Worm (Caenorhabditis elegans) whole organism, late embryonic: ENCODE results near the gene rpl-36.

Experiments
- ama-1 ChIP-seq: fragments of 150-350 bp; optimal IDR thresholded peaks from 2 replicates; lab custom pipeline; 2014
- ceh-22 ChIP-seq: sonication (generic microtip); optimal IDR thresholded peaks from 2 replicates; lab custom pipeline; 2017; ENCODE audit warnings: missing biosample characterization, missing genetic modification characterization
- ceh-9 ChIP-seq: sonication (generic microtip); optimal IDR thresholded peaks from 2 replicates; lab custom pipeline; 2016; ENCODE audit warnings: mild to moderate bottlenecking, missing genetic modification characterization, inconsistent platforms, missing compliant biosample characterization
- dve-1 ChIP-seq: sonication (generic microtip); optimal IDR thresholded peaks from 2 replicates; lab custom pipeline; 2017; ENCODE audit warnings: antibody characterized with exemption, mild to moderate bottlenecking, missing genetic modification characterization, missing compliant biosample characterization
- ets-4 ChIP-seq: sonication (generic microtip); optimal IDR thresholded peaks from 2 replicates; lab custom pipeline; 2016; ENCODE audit warnings: missing genetic modification characterization, missing compliant biosample characterization
- gmeb-2 ChIP-seq: sonication (generic microtip); optimal IDR thresholded peaks from 2 replicates; lab custom pipeline; 2016; ENCODE audit warnings: missing genetic modification characterization, inconsistent platforms, missing compliant biosample characterization
- lin-11 ChIP-seq: fragments of 200-800 bp; sonication (Bioruptor generic); optimal IDR thresholded peaks from 2 replicates; lab custom pipeline; 2018; ENCODE audit warnings: mild to moderate bottlenecking, missing genetic modification characterization, missing compliant biosample characterization
- madf-2 ChIP-seq: sonication (generic microtip); optimal IDR thresholded peaks from 2 replicates; lab custom pipeline; 2017; ENCODE audit warnings: missing genetic modification characterization, missing compliant biosample characterization
- nfya-1 ChIP-seq: sonication (generic microtip); optimal IDR thresholded peaks from 2 replicates; lab custom pipeline; 2017; ENCODE audit warnings: missing genetic modification characterization, mild to moderate bottlenecking, missing compliant biosample characterization, antibody characterized with exemption, moderate library complexity
- odd-2 ChIP-seq: sonication (generic microtip); optimal IDR thresholded peaks from 2 replicates; lab custom pipeline; 2017; ENCODE audit warnings: antibody characterized with exemption, mild to moderate bottlenecking, missing genetic modification characterization, missing compliant biosample characterization
- pat-9 ChIP-seq: fragments of 200-800 bp; sonication (Bioruptor generic); optimal IDR thresholded peaks from 2 replicates; lab custom pipeline; 2018; ENCODE audit warnings: mild to moderate bottlenecking, missing genetic modification characterization, moderate library complexity, missing compliant biosample characterization
- pha-4 ChIP-seq: fragments of 150-350 bp; optimal IDR thresholded peaks from 2 replicates; lab custom pipeline; 2018; ENCODE audit warnings: missing biosample characterization, missing genetic modification reagents, missing genetic modification characterization
- pros-1 ChIP-seq: fragments of 150-350 bp; optimal IDR thresholded peaks from 2 replicates; lab custom pipeline; 2014; ENCODE audit warnings: missing biosample characterization, missing genetic modification reagents, missing genetic modification characterization

DNA sequence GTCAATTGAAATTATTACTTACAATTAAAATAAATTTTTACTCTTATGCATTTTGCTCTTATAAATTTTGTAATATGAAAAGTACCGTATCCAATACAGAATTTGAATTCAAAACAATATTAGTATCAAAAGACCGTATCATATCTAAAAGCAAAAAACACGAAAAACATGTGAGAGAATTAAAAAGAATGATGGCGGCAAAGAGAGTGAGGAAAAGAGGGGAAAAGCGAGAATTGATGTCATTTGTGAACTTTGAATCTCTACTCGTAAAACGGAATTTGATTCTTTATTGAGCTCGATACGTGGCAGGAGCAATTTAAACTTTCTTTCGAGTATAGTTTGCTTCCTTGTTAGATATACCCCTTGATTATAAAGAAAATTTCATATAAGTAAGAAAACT lies 25.5 kb upstream of the rpl-36 start:
- TF ChIP-seq ama-1 (lab: Kevin White, UChicago): no peak
- no peak for TF ChIP-seq pat-9 (tag; lab: Kevin White, UChicago)
- TF ChIP-seq ceh-9: no peak
- TF ChIP-seq pros-1 (tag; lab: Kevin White, UChicago): no peak
- TF ChIP-seq pha-4 (tag; lab: Kevin White, UChicago): no peak
- TF ChIP-seq nfya-1 (tag; lab: Kevin White, UChicago): no peak
- TF ChIP-seq lin-11: no peak
- TF ChIP-seq ets-4 (tag; lab: Kevin White, UChicago): no peak
- TF ChIP-seq gmeb-2 (tag; lab: Kevin White, UChicago): no peak
- no peak for TF ChIP-seq odd-2 (tag; lab: Kevin White, UChicago)
- no peak for TF ChIP-seq madf-2 (tag; lab: Kevin White, UChicago)
- TF ChIP-seq dve-1 (tag; lab: Kevin White, UChicago): no peak
- no peak for TF ChIP-seq ceh-22 (tag; lab: Kevin White, UChicago)
